Worm (Caenorhabditis elegans) whole organism, young adult: ENCODE data around the gene nadk-2.

Experiments
- B0019.2 ChIP-seq: fragments of 200-800 bp; sonication (Bioruptor generic); conservative IDR thresholded peaks from 2 replicates; pipeline ENCODE4 v1.3.6; 2022; ENCODE audit warnings: missing genetic modification reagents, missing genetic modification characterization, missing compliant biosample characterization
- B0035.1 ChIP-seq: sonication (generic microtip); optimal IDR thresholded peaks from 2 replicates; lab custom pipeline; 2016; ENCODE audit warnings: missing genetic modification characterization, mild to moderate bottlenecking, missing compliant biosample characterization, missing genotype, missing genetic modification reagents
- B0336.3 ChIP-seq: fragments of 200-800 bp; sonication (Bioruptor generic); IDR thresholded peaks from 2 replicates; pipeline ENCODE4 v1.3.6; 2022; ENCODE audit warnings: missing genetic modification characterization, missing compliant biosample characterization
- C06A6.2 ChIP-seq: fragments of 200-800 bp; sonication (Bioruptor generic); conservative IDR thresholded peaks from 2 replicates; pipeline ENCODE4 v1.3.6; 2022; ENCODE audit warnings: missing genetic modification characterization, missing compliant biosample characterization
- D2030.7 ChIP-seq: fragments of 200-800 bp; sonication (Bioruptor generic); IDR thresholded peaks from 2 replicates; pipeline ENCODE4 v1.3.6; 2022; ENCODE audit warnings: missing genetic modification reagents, missing genetic modification characterization, missing compliant biosample characterization
- F22D6.2 ChIP-seq: sonication (generic microtip); optimal IDR thresholded peaks from 2 replicates; lab custom pipeline; 2016; ENCODE audit warnings: mild to moderate bottlenecking, missing genetic modification characterization, missing compliant biosample characterization
- F23B12.7 ChIP-seq: sonication (generic microtip); optimal IDR thresholded peaks from 2 replicates; lab custom pipeline; 2017; ENCODE audit warnings: missing genetic modification characterization, mild to moderate bottlenecking, missing compliant biosample characterization, antibody characterized with exemption, moderate library complexity; ENCODE audit not compliant: insufficient read depth
- F33H1.4 ChIP-seq: fragments of 200-800 bp; sonication (Bioruptor generic); IDR thresholded peaks from 2 replicates; pipeline ENCODE4 v1.3.6; 2022; ENCODE audit warnings: missing genetic modification reagents, missing genetic modification characterization, missing compliant biosample characterization
- F49E8.2 ChIP-seq: sonication (generic microtip); optimal IDR thresholded peaks from 3 replicates; lab custom pipeline; 2017; ENCODE audit warnings: missing genetic modification characterization, mild to moderate bottlenecking, missing compliant biosample characterization, antibody characterized with exemption, moderate library complexity; ENCODE audit not compliant: insufficient read depth
- F57A8.1 ChIP-seq: fragments of 200-800 bp; sonication (Bioruptor generic); optimal IDR thresholded peaks from 2 replicates; lab custom pipeline; 2018; ENCODE audit warnings: mild to moderate bottlenecking, missing genetic modification characterization, moderate library complexity, missing compliant biosample characterization
- F57C9.4 ChIP-seq: sonication (generic microtip); optimal IDR thresholded peaks from 2 replicates; lab custom pipeline; 2017; ENCODE audit warnings: mild to moderate bottlenecking, missing genetic modification characterization, missing compliant biosample characterization
- Y53G8AR.9 ChIP-seq: fragments of 200-800 bp; sonication (Bioruptor generic); conservative IDR thresholded peaks from 2 replicates; pipeline ENCODE4 v1.3.6; 2022; ENCODE audit warnings: missing genetic modification reagents, missing genetic modification characterization, missing compliant biosample characterization
- Y56A3A.18 ChIP-seq: fragments of 200-800 bp; sonication (Bioruptor generic); IDR thresholded peaks from 2 replicates; pipeline ENCODE4 v1.3.6; 2022; ENCODE audit warnings: missing genetic modification reagents, missing genetic modification characterization, missing compliant biosample characterization
- Y79H2A.3 ChIP-seq: fragments of 200-800 bp; sonication (Bioruptor generic); conservative IDR thresholded peaks from 2 replicates; pipeline ENCODE4 v1.3.6; 2022; ENCODE audit warnings: missing genetic modification reagents, missing genetic modification characterization, missing compliant biosample characterization
- Y95B8A.8 ChIP-seq: fragments of 200-800 bp; sonication (Bioruptor generic); IDR thresholded peaks from 2 replicates; pipeline ENCODE4 v1.3.6; 2022; ENCODE audit warnings: missing genetic modification reagents, missing genetic modification characterization, missing compliant biosample characterization
- akir-1 ChIP-seq: fragments of 200-800 bp; sonication (Bioruptor generic); optimal IDR thresholded peaks from 2 replicates; lab custom pipeline; 2018; ENCODE audit warnings: mild to moderate bottlenecking, missing genetic modification characterization, moderate library complexity, missing compliant biosample characterization
- ama-1 ChIP-seq, 3 experiments: fragments of 150-350 bp in 1 of 3; sonication (generic microtip) in 2 of 3; optimal IDR thresholded peaks; 2 replicates each; lab custom pipeline; 2014 to 2018; ENCODE audit warnings: missing biosample characterization in 2 of 3, missing genetic modification characterization in 2 of 3, missing genetic modification reagents in 2 of 3
- attf-3 ChIP-seq: fragments of 200-800 bp; sonication (Bioruptor generic); conservative IDR thresholded peaks from 2 replicates; pipeline ENCODE4 v1.3.6; 2022; ENCODE audit warnings: missing genetic modification reagents, missing genetic modification characterization, missing compliant biosample characterization
- attf-5 ChIP-seq: fragments of 200-800 bp; sonication (Bioruptor generic); optimal IDR thresholded peaks from 2 replicates; lab custom pipeline; 2018; ENCODE audit warnings: mild to moderate bottlenecking, missing genetic modification characterization, missing compliant biosample characterization
- cebp-2 ChIP-seq: fragments of 200-800 bp; sonication (Bioruptor generic); IDR thresholded peaks from 2 replicates; pipeline ENCODE4 v1.3.6; 2022; ENCODE audit warnings: missing genetic modification characterization, missing compliant biosample characterization
- ceh-100 ChIP-seq: fragments of 200-800 bp; sonication (Bioruptor generic); IDR thresholded peaks from 2 replicates; pipeline ENCODE4 v1.3.6; 2022; ENCODE audit warnings: missing genetic modification reagents, missing genetic modification characterization, missing compliant biosample characterization
- ceh-40 ChIP-seq: fragments of 200-800 bp; sonication (Bioruptor generic); IDR thresholded peaks from 2 replicates; pipeline ENCODE4 v1.3.6; 2022; ENCODE audit warnings: missing genetic modification characterization, missing compliant biosample characterization
- ceh-58 ChIP-seq: fragments of 200-800 bp; sonication (Bioruptor generic); IDR thresholded peaks from 2 replicates; pipeline ENCODE4 v1.3.6; 2022; ENCODE audit warnings: missing genetic modification characterization, missing compliant biosample characterization
- ceh-79 ChIP-seq: sonication (generic microtip); optimal IDR thresholded peaks from 2 replicates; lab custom pipeline; 2017; ENCODE audit warnings: mild to moderate bottlenecking, missing genetic modification characterization, missing compliant biosample characterization
- egl-44 ChIP-seq: fragments of 200-800 bp; sonication (Bioruptor generic); IDR thresholded peaks from 2 replicates; pipeline ENCODE4 v1.3.6; 2022; ENCODE audit warnings: missing genetic modification reagents, missing genetic modification characterization, missing compliant biosample characterization
- egrh-3 ChIP-seq: fragments of 200-800 bp; sonication (Bioruptor generic); IDR thresholded peaks from 2 replicates; pipeline ENCODE4 v1.3.6; 2022; ENCODE audit warnings: missing genetic modification reagents, missing genetic modification characterization, missing compliant biosample characterization
- hlh-12 ChIP-seq: sonication (generic microtip); optimal IDR thresholded peaks from 2 replicates; lab custom pipeline; 2016; ENCODE audit warnings: missing genetic modification characterization, missing compliant biosample characterization
- hsf-1 ChIP-seq: fragments of 200-800 bp; sonication (Bioruptor generic); IDR thresholded peaks from 2 replicates; pipeline ENCODE4 v1.3.6; 2022; ENCODE audit warnings: missing genetic modification reagents, missing genetic modification characterization, missing compliant biosample characterization
- lag-1 ChIP-seq: fragments of 200-800 bp; sonication (Bioruptor generic); IDR thresholded peaks from 2 replicates; pipeline ENCODE4 v1.3.6; 2022; ENCODE audit warnings: missing genetic modification reagents, missing genetic modification characterization, missing compliant biosample characterization
- lin-35 ChIP-seq, 3 experiments: fragments of 150-350 bp in 2 of 3; sonication (generic microtip) in 1 of 3; optimal IDR thresholded peaks; 2 replicates each; lab custom pipeline; 2014 to 2018; ENCODE audit warnings: missing biosample characterization in 3 of 3, missing genetic modification characterization in 3 of 3, missing genetic modification reagents in 3 of 3
- lin-40 ChIP-seq: sonication (generic microtip); optimal IDR thresholded peaks from 2 replicates; lab custom pipeline; 2016; ENCODE audit warnings: missing genetic modification characterization, mild to moderate bottlenecking, missing compliant biosample characterization, missing genotype, missing genetic modification reagents
- lin-54 ChIP-seq: fragments of 200-800 bp; sonication (Bioruptor generic); optimal IDR thresholded peaks from 2 replicates; lab custom pipeline; 2018; ENCODE audit warnings: mild to moderate bottlenecking, missing genetic modification characterization, missing compliant biosample characterization
- lsl-1 ChIP-seq: fragments of 200-800 bp; sonication (Bioruptor generic); optimal IDR thresholded peaks from 2 replicates; lab custom pipeline; 2018; ENCODE audit warnings: mild to moderate bottlenecking, missing genetic modification characterization, moderate library complexity, missing compliant biosample characterization
- madf-3 ChIP-seq: fragments of 200-800 bp; sonication (Bioruptor generic); IDR thresholded peaks from 2 replicates; pipeline ENCODE4 v1.3.6; 2022; ENCODE audit warnings: missing genetic modification reagents, missing genetic modification characterization, missing compliant biosample characterization
- mcd-1 ChIP-seq: fragments of 200-800 bp; sonication (Bioruptor generic); IDR thresholded peaks from 2 replicates; pipeline ENCODE4 v1.3.6; 2022; ENCODE audit warnings: missing genetic modification reagents, missing genetic modification characterization, missing compliant biosample characterization
- mes-4 ChIP-seq: sonication (generic microtip); optimal IDR thresholded peaks from 2 replicates; lab custom pipeline; 2016; ENCODE audit warnings: missing genotype, missing genetic modification characterization, missing compliant biosample characterization
- mxl-1 ChIP-seq: sonication (generic microtip); optimal IDR thresholded peaks from 2 replicates; lab custom pipeline; 2016; ENCODE audit warnings: missing genetic modification characterization, missing compliant biosample characterization
- nfya-2 ChIP-seq: fragments of 200-800 bp; sonication (Bioruptor generic); IDR thresholded peaks from 2 replicates; pipeline ENCODE4 v1.3.6; 2022; ENCODE audit warnings: missing genetic modification reagents, missing genetic modification characterization, missing compliant biosample characterization
- pbrm-1 ChIP-seq: fragments of 200-800 bp; sonication (Bioruptor generic); IDR thresholded peaks from 2 replicates; pipeline ENCODE4 v1.3.6; 2022; ENCODE audit warnings: missing genetic modification reagents, missing genetic modification characterization, missing compliant biosample characterization
- rpc-1 ChIP-seq, 2 experiments: fragments of 150-350 bp in 1 of 2; sonication (generic microtip) in 1 of 2; optimal IDR thresholded peaks; 2 replicates each; lab custom pipeline; 2014 to 2018; ENCODE audit warnings: missing biosample characterization in 1 of 2, missing genetic modification characterization in 1 of 2, missing genetic modification reagents in 1 of 2, missing genotype in 1 of 2
- snpc-1.3 ChIP-seq: sonication (generic microtip); optimal IDR thresholded peaks from 2 replicates; lab custom pipeline; 2017; ENCODE audit warnings: missing genetic modification characterization, mild to moderate bottlenecking, missing compliant biosample characterization, antibody characterized with exemption, moderate library complexity, missing genotype, missing genetic modification reagents; ENCODE audit not compliant: insufficient read depth
- sptf-2 ChIP-seq: fragments of 200-800 bp; sonication (Bioruptor generic); optimal IDR thresholded peaks from 2 replicates; lab custom pipeline; 2018; ENCODE audit warnings: mild to moderate bottlenecking, missing genetic modification characterization, missing compliant biosample characterization
- unc-62 ChIP-seq: fragments of 150-350 bp; optimal IDR thresholded peaks from 2 replicates; lab custom pipeline; 2014; ENCODE audit warnings: missing biosample characterization, missing genetic modification reagents, missing genetic modification characterization
- zfh-2 ChIP-seq: fragments of 200-800 bp; sonication (Bioruptor generic); conservative IDR thresholded peaks from 2 replicates; pipeline ENCODE4 v1.3.6; 2022; ENCODE audit warnings: missing genetic modification reagents, missing genetic modification characterization, missing compliant biosample characterization
- ztf-18 ChIP-seq: sonication (generic microtip); optimal IDR thresholded peaks from 2 replicates; lab custom pipeline; 2016; ENCODE audit warnings: missing genotype, mild to moderate bottlenecking, missing genetic modification characterization, missing compliant biosample characterization
- ztf-22 ChIP-seq: fragments of 200-800 bp; sonication (Bioruptor generic); optimal IDR thresholded peaks from 2 replicates; lab custom pipeline; 2018; ENCODE audit warnings: mild to moderate bottlenecking, missing genetic modification characterization, moderate library complexity, missing compliant biosample characterization

Gene nadk-2

DNA sequence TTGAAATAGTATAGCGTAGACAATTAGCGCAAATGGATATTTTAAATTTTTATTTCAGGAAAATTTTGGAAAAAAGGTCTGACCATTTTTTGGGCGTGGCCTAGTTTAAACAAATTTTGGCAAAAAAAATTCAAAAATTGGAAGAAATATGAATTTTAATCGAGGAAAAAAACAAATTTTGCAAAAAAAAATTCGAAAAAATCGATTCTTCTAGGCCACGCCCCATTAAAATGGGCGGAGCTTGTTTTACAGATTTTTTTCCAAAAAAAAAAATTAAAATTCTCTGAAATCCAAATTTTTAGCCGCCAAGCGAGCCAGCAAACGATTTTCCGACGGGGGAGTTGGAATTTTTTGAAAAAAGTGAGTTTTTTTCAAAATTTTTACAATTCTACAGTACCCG is at the start of gene nadk-2:
Gene nadk-2 (plus strand): TSS at position 301 of the 400 bp plus-strand sequence.
- no peak for TF ChIP-seq hsf-1 (GFP tag; lab: Robert Waterston, UW)
- no peak for TF ChIP-seq ztf-22
- no peak for TF ChIP-seq B0035.1 (tag; lab: Kevin White, UChicago)
- TF ChIP-seq pbrm-1 (GFP tag; lab: Robert Waterston, UW): no peak
- TF ChIP-seq ceh-100: no peak
- no peak for TF ChIP-seq B0336.3 (GFP tag; lab: Robert Waterston, UW)
- TF ChIP-seq B0019.2 (GFP tag; lab: Robert Waterston, UW): no peak
- TF ChIP-seq ceh-79: no peak
- TF ChIP-seq sptf-2: no peak
- TF ChIP-seq lin-40: no peak
- TF ChIP-seq ama-1 (optimal IDR thresholded peaks at IDR 0.05; lab: Kevin White, UChicago): no peak
- no peak for TF ChIP-seq ama-1 (GFP tag; optimal IDR thresholded peaks at IDR 0.05; lab: Kevin White, UChicago)
- no peak for TF ChIP-seq mes-4 (tag; lab: Kevin White, UChicago)
- no peak for TF ChIP-seq mxl-1 (tag; lab: Kevin White, UChicago)
- TF ChIP-seq nfya-2 (GFP tag; lab: Robert Waterston, UW): no peak

DNA sequence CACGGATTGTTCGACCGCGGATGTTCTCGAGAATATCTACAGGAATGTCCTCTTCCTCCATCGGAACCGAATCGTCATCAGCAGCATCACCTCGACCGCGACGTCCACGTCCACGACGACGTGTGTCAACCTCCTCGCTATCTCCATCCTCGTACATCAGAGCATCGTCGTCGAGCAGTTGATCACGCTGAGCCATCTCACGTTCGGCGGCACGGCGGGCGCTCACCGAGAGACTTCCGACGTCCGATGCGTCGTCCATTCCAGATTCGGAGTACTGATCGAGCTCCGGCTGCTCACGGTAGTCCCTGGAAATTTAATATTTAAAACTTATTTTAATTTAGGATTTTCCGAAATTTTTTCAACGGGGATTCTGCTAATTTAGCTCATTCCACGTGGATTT is 43.4 kb upstream of the nadk-2 start:
- TF ChIP-seq F57A8.1 (no peak), Y79H2A.3 (peak; percentile 36; the same call in 1 of the 2 replicates), unc-62 (no peak), ceh-58 (GFP tag; lab: Robert Waterston, UW) (0 out of 2 replicates have a peak, but pooled peaks have one; percentile 5), zfh-2 (peak; percentile 78), egrh-3 (peak; percentile 51; the same call in 1 of the 2 replicates), madf-3 (0 out of 2 replicates have a peak, but pooled peaks have one; percentile 41), ceh-40 (no peak)

- peak; percentile 10 for TF ChIP-seq ztf-18 (tag; lab: Kevin White, UChicago)
- TF ChIP-seq cebp-2 (GFP tag; lab: Robert Waterston, UW): no peak
- TF ChIP-seq D2030.7: peak; percentile 98
- TF ChIP-seq lin-54 (GFP tag; lab: Kevin White, UChicago): peak; percentile 98
- peak; percentile 90 for TF ChIP-seq lsl-1 (GFP tag; lab: Kevin White, UChicago)
- TF ChIP-seq lin-35 (GFP tag; optimal IDR thresholded peaks at IDR 0.05; lab: Kevin White, UChicago): peak; percentile 57 to 86 (median 74)
- TF ChIP-seq Y53G8AR.9 (GFP tag; lab: Robert Waterston, UW): peak; percentile 93; the same call in 1 of the 2 replicates
- no peak for TF ChIP-seq C06A6.2
- no peak for TF ChIP-seq Y56A3A.18
- TF ChIP-seq snpc-1.3 (tag; lab: Kevin White, UChicago): peak; percentile 90
- TF ChIP-seq Y95B8A.8: peak; percentile 96
- TF ChIP-seq lin-40: no peak
- peak; percentile 75 for TF ChIP-seq attf-3 (GFP tag; lab: Robert Waterston, UW)
- peak; percentile 98 for TF ChIP-seq mcd-1 (GFP tag; lab: Robert Waterston, UW)
- no peak for TF ChIP-seq hlh-12 (tag; lab: Kevin White, UChicago)
- no peak for TF ChIP-seq egl-44 (GFP tag; lab: Robert Waterston, UW)
- no peak for TF ChIP-seq unc-62
- TF ChIP-seq F49E8.2 (tag; lab: Kevin White, UChicago): peak; percentile 95
- no peak for TF ChIP-seq F57C9.4 (tag; lab: Kevin White, UChicago)
- peak; percentile 62 for TF ChIP-seq attf-5
- TF ChIP-seq rpc-1 (optimal IDR thresholded peaks at IDR 0.05; lab: Kevin White, UChicago): no peak
- TF ChIP-seq rpc-1 (tag; optimal IDR thresholded peaks at IDR 0.05; lab: Kevin White, UChicago): peak; percentile 9
- TF ChIP-seq lag-1 (GFP tag; lab: Robert Waterston, UW): no peak
- TF ChIP-seq F22D6.2 (tag; lab: Kevin White, UChicago): no peak
- TF ChIP-seq pbrm-1 (GFP tag; lab: Robert Waterston, UW): peak; percentile 86
- peak; percentile 90 for TF ChIP-seq F33H1.4 (GFP tag; lab: Robert Waterston, UW)
- peak; percentile 69 for TF ChIP-seq F23B12.7 (tag; lab: Kevin White, UChicago)
- no peak for TF ChIP-seq akir-1 (GFP tag; lab: Kevin White, UChicago)
Measured at ce11 chrII:12006575-12007098, 42.7 kb upstream of the nadk-2 start, which contains the start of gene mcm-2. Gene mcm-2 (minus strand): TSS chrII:12006625.
